Worm (Caenorhabditis elegans) whole organism, late embryonic: ENCODE results near the gene T25B9.6.

ENCODE experiments used
- ceh-6 ChIP-seq: fragments of 200-800 bp; sonication (Bioruptor generic); optimal IDR thresholded peaks from 2 replicates; lab custom pipeline; 2018; ENCODE audit warnings: mild to moderate bottlenecking, missing genetic modification characterization, missing compliant biosample characterization
- che-1 ChIP-seq: sonication (generic microtip); optimal IDR thresholded peaks from 2 replicates; lab custom pipeline; 2016; ENCODE audit warnings: mild to moderate bottlenecking, missing genetic modification characterization, missing compliant biosample characterization
- fkh-10 ChIP-seq: fragments of 150-350 bp; optimal IDR thresholded peaks from 2 replicates; lab custom pipeline; 2014; ENCODE audit warnings: missing biosample characterization, missing genetic modification reagents, missing genetic modification characterization
- fkh-6 ChIP-seq: sonication (generic microtip); optimal IDR thresholded peaks from 2 replicates; lab custom pipeline; 2016; ENCODE audit warnings: missing genetic modification characterization, missing compliant biosample characterization
- hlh-30 ChIP-seq: sonication (generic microtip); optimal IDR thresholded peaks from 2 replicates; lab custom pipeline; 2017; ENCODE audit warnings: antibody characterized with exemption, missing genetic modification characterization, missing compliant biosample characterization; ENCODE audit not compliant: insufficient read depth
- tbx-2 ChIP-seq: sonication (generic microtip); optimal IDR thresholded peaks from 2 replicates; lab custom pipeline; 2016; ENCODE audit warnings: missing genetic modification characterization, missing compliant biosample characterization

DNA sequence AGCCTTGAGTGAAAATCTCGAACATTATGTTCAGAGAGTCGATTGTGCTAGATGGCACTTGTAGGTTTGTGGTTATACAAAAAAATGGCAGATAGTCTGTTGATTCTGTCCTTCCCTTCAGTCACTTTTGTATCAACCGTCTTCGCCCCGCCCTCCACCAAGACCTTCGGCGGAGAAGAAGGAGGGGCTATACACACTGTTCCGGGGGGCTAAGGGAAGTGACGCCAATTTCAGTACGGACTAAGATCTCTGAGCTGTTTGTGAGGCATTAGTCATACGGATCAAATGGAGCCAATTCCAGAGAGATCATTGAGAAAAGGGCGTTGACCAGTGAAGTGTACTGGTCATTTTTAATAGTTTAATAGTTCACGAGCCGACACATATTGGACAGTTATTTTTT is 22.6 kb downstream of the T25B9.6 start, which contains the start of gene swt-3:
- no peak for TF ChIP-seq che-1
- TF ChIP-seq fkh-10 (GFP tag; lab: Kevin White, UChicago), result no peak
- no peak for TF ChIP-seq hlh-30 (tag; lab: Kevin White, UChicago)
- no peak for TF ChIP-seq fkh-6 (tag; lab: Kevin White, UChicago)
- no peak for TF ChIP-seq tbx-2 (tag; lab: Kevin White, UChicago)
- TF ChIP-seq ceh-6 (GFP tag; lab: Kevin White, UChicago), result no peak
